Worm (Caenorhabditis elegans): ENCODE measurements around the gene F59A1.18.

- no peak for TF ChIP-seq nhr-11 (tag; optimal IDR thresholded peaks at IDR 0.05)
- TF ChIP-seq unc-62 (GFP tag; optimal IDR thresholded peaks at IDR 0.05 in 1 of 2) = no peak
- no peak for TF ChIP-seq unc-62 (tag; optimal IDR thresholded peaks at IDR 0.05)
- no peak for TF ChIP-seq ZK546.5 (tag; optimal IDR thresholded peaks at IDR 0.05)
- no peak for TF ChIP-seq nhr-10 (tag; optimal IDR thresholded peaks at IDR 0.05)
- no peak for TF ChIP-seq ceh-28 (tag; optimal IDR thresholded peaks at IDR 0.05)
- no peak for TF ChIP-seq lin-39 (tag; optimal IDR thresholded peaks at IDR 0.05)
These were observed 31.9 kb upstream of the F59A1.18 start, which contains the start of gene str-77 for ce11 chrV:17718647-17719046.

Data from whole organism, L4 larva.